Fruit fly (Drosophila melanogaster) S2 (cell line): ENCODE data around the gene Roc1b.

Source experiments
- CG8478 ChIP-seq: fragments of >200 bp; optimal IDR thresholded peaks from 2 replicates; lab custom pipeline; 2018
- CTCF ChIP-seq, 2 experiments: fragments of >200 bp; optimal IDR thresholded peaks; 2 replicates each; lab custom pipeline; 2018

DNA sequence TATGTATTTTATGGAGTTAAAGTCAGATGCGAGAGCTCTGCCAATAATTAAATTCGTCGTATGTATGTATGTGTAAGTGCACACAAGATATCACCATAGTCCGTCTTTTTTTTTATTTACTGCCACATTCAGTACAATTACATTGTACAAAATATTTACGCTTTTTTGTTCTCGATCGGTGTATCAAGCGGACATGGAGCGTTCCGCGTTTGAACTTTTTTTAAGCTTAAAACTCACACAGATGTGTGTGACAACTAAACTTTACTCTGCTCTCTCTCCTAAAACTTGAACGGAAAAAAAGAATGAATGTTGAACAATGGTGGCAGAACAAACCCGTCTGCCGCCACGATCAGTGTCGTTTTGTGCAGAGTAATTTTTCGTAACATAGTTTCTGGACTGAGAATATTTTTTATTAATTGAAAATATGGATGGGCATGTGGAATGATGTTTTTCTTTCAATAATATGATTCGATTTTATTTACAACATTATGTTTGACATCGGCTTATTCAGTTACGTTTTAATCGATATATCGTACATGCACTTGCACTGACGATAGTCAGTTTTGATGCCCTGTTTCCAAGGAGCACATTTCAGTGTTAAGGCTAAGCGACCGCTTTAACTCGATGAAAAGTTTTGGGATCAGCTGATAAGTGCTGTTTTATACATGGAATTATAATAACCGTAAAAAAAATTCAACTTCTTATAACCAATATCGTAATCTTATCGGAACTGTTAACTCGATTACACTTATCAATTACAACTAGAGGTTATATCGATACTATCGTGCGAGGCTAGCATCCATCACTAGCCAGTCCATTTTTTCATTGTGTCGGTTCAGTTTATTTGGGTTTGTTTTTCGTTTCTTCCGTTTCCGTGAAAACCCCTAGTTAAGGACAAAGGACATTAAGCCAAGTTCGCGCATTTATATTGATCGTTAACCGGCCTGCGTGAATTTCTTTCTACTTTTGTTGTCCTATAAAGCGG is 10.8 kb upstream of the Roc1b start, which contains the start of gene mth:
- TF ChIP-seq CTCF (optimal IDR thresholded peaks at IDR 0.05; lab: Kevin White, UChicago) (peak in 1 of 2 experiments; percentile 5), CG8478 (no peak)
